Worm (Caenorhabditis elegans) whole organism, mixed stage, embryonic: ENCODE results near the gene fbxc-53.

Experiments
- blmp-1 ChIP-seq: fragments of 150-350 bp; optimal IDR thresholded peaks from 2 replicates; lab custom pipeline; 2014; ENCODE audit warnings: missing biosample characterization, missing genetic modification characterization
- ceh-39 ChIP-seq: fragments of 150-350 bp; optimal IDR thresholded peaks from 2 replicates; lab custom pipeline; 2014; ENCODE audit warnings: missing biosample characterization, missing genetic modification characterization

DNA sequence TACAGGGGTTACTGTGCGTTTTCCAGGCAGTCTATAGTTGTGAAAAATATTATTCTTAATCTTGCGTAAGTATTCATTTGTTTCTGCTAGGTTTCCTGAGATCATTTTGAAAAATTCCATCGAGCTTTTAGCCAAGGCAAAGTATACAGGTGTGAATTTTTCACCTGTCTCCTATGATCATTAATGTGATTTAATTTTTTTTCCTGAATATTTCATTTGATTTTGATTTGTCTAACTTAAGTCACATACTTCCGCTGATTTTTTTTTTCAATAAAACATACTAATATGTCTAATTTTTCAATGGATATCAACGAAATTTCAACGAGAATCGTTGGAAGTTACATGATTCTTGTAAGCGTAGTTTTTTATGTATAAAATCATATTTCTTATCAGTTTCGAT, 5.8 kb upstream of the fbxc-53 start, which contains the start of gene srx-108:
- no peak for TF ChIP-seq blmp-1
- no peak for TF ChIP-seq ceh-39 (tag; lab: Kevin White, UChicago)
